Worm (Caenorhabditis elegans): Measurements from ENCODE around the gene nep-1.

DNA sequence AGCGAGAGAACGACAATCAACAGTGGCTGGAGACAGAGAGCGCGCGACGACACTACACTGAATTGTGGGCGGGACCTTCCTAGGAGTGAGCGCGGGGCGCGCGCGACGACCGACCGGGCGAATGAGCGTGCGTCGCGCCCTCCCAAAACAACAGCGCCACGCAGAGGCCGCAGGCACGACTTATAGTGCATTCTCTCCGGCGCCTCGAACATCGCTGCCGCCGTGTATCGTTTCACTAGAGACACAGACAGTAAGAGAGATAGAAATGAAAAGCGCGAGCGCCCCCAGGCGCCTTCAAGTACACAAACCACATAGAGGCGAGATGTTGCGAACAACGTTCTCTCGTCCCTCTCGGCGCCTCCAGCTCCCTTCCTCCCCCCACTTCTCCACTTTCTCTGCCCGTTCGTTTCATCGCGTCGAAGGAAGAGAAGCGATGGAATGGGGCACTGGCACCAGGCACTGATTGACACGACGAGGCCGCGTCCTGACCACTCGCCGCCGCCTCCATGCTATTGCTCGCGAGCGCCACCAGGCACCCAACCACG is 37.0 kb downstream of the nep-1 start:
- peak; percentile 36 for TF ChIP-seq sptf-1 (tag; optimal IDR thresholded peaks at IDR 0.05)
- TF ChIP-seq unc-62 (GFP tag; optimal IDR thresholded peaks at IDR 0.05), result no peak
- no peak for TF ChIP-seq snpc-4 (tag; optimal IDR thresholded peaks at IDR 0.05)
